Worm (Caenorhabditis elegans) whole organism, L2 larva: ENCODE measurements around the gene wbp-11.

Experiments used
- F13H6.1 ChIP-seq: sonication (generic microtip); optimal IDR thresholded peaks from 2 replicates; lab custom pipeline; 2016; ENCODE audit warnings: missing genetic modification characterization, missing compliant biosample characterization
- R02D3.7 ChIP-seq: fragments of 150-350 bp; optimal IDR thresholded peaks from 2 replicates; lab custom pipeline; 2014; ENCODE audit warnings: missing biosample characterization, missing genetic modification characterization
- blmp-1 ChIP-seq: sonication (generic microtip); optimal IDR thresholded peaks from 2 replicates; lab custom pipeline; 2017; ENCODE audit warnings: missing genetic modification characterization, mild to moderate bottlenecking, missing compliant biosample characterization, antibody characterized with exemption, moderate library complexity; ENCODE audit not compliant: insufficient read depth
- ceh-82 ChIP-seq: fragments of 150-350 bp; optimal IDR thresholded peaks from 2 replicates; lab custom pipeline; 2014; ENCODE audit warnings: missing biosample characterization, missing genetic modification characterization
- egl-27 ChIP-seq: sonication (generic microtip); optimal IDR thresholded peaks from 3 replicates; lab custom pipeline; 2017; ENCODE audit warnings: missing biosample characterization, missing genetic modification reagents, missing genetic modification characterization
- elt-1 ChIP-seq: fragments of 150-350 bp; optimal IDR thresholded peaks from 2 replicates; lab custom pipeline; 2014; ENCODE audit warnings: missing biosample characterization, missing genetic modification characterization
- lin-11 ChIP-seq: fragments of 150-350 bp; sonication (generic microtip); optimal IDR thresholded peaks from 2 replicates; lab custom pipeline; 2014; ENCODE audit warnings: missing biosample characterization, missing genetic modification characterization, inconsistent platforms, mixed read lengths
- lin-13 ChIP-seq: fragments of 150-350 bp; optimal IDR thresholded peaks from 2 replicates; lab custom pipeline; 2014; ENCODE audit warnings: missing biosample characterization, missing genetic modification reagents, missing genetic modification characterization
- nhr-11 ChIP-seq: fragments of 150-350 bp; optimal IDR thresholded peaks from 2 replicates; lab custom pipeline; 2014; ENCODE audit warnings: missing biosample characterization, missing genetic modification characterization
- nhr-23 ChIP-seq: fragments of 150-350 bp; optimal IDR thresholded peaks from 2 replicates; lab custom pipeline; 2014; ENCODE audit warnings: missing biosample characterization, missing genetic modification reagents, missing genetic modification characterization
- zag-1 ChIP-seq: fragments of 150-350 bp; optimal IDR thresholded peaks from 2 replicates; lab custom pipeline; 2014; ENCODE audit warnings: missing biosample characterization, missing genetic modification characterization

DNA sequence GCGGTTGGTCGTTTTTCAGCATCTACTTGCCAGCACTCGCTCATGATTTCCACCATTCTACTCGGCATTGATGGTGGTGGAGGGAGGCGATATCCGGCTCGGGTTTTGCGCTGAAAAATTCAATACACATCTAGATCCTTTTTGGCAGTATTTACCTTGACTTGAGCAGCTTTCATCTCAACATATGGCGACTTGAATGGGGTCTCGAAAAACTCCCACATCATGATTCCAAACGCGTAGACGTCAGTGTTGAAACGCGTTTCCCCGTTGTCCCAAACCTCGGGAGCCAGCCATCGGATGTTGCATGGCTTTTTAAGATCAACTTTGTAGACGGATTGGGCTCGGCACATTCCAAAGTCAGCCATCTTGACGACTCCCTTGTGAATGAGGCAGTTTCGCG is 25.8 kb downstream of the wbp-11 start:
- TF ChIP-seq nhr-11 (tag; lab: Kevin White, UChicago) (no peak), blmp-1 (tag; lab: Kevin White, UChicago) (no peak), elt-1 (tag; lab: Kevin White, UChicago) (no peak), zag-1 (no peak), lin-11 (tag; lab: Kevin White, UChicago) (no peak), R02D3.7 (tag; lab: Kevin White, UChicago) (no peak), egl-27 (no peak), ceh-82 (tag; lab: Kevin White, UChicago) (no peak), nhr-23 (tag; lab: Kevin White, UChicago) (no peak), F13H6.1 (no peak), lin-13 (GFP tag; lab: Kevin White, UChicago) (no peak)
